Worm (Caenorhabditis elegans): Measurements from ENCODE around the gene epic-1.

- no peak for TF ChIP-seq lin-15B (tag; optimal IDR thresholded peaks at IDR 0.05)
- no peak for TF ChIP-seq madf-5 (GFP tag; IDR thresholded peaks at IDR 0.05)
- no peak for TF ChIP-seq tra-1 (GFP tag; IDR thresholded peaks at IDR 0.05)
- TF ChIP-seq T26A8.4 (GFP tag; IDR thresholded peaks at IDR 0.05): no peak
Observed at ce11 chrIV:17448319-17448718, 23.4 kb downstream of the epic-1 start.

All from whole organism, L4 larva.